Fruit fly (Drosophila melanogaster) S2 (cell line): Measurements from ENCODE around the gene Pfdn6.

Source experiments
- CG8478 ChIP-seq: fragments of >200 bp; optimal IDR thresholded peaks from 2 replicates; lab custom pipeline; 2018
- CTCF ChIP-seq, 2 experiments: fragments of >200 bp; optimal IDR thresholded peaks; 2 replicates each; lab custom pipeline; 2018

dm6 chr3L:19900184-19901089, 23.0 kb upstream of the Pfdn6 start:
- TF ChIP-seq CTCF (optimal IDR thresholded peaks at IDR 0.05; lab: Kevin White, UChicago) (no peak), CG8478 (lab: Kevin White, UChicago) (no peak)
